Worm (Caenorhabditis elegans): Measurements from ENCODE around the gene F21C10.3.

- TF ChIP-seq flt-1 (GFP tag; IDR thresholded peaks at IDR 0.05) = no peak
- no peak for TF ChIP-seq pes-1 (GFP tag; IDR thresholded peaks at IDR 0.05)
- no peak for TF ChIP-seq tra-4 (tag; optimal IDR thresholded peaks at IDR 0.05)
- TF ChIP-seq F13C5.2 (tag; optimal IDR thresholded peaks at IDR 0.05) = no peak
- TF ChIP-seq hmbx-1 (tag; optimal IDR thresholded peaks at IDR 0.05) = no peak
- TF ChIP-seq ama-1 (optimal IDR thresholded peaks at IDR 0.05) = no peak
- TF ChIP-seq ceh-36 (tag; optimal IDR thresholded peaks at IDR 0.05) = no peak
These were observed 2.9 kb downstream of the F21C10.3 start, which contains the start of gene F21C10.19 for ce11 chrV:9130766-9131165.
